1 fruit fly cellular context compared by ENCODE assay signal in genomic region chr3R:22041625-22042282, dm6.
TF ChIP-seq lines count a peak whose summit lies in the region.

Gene how, plus strand, starts transcription at chr3R:22042191.

TF ChIP-seq in whole organism, embryonic, 481 proteins besides CTCF, POLR2A, EP300 and RAD21 (continued from another document):
- TF ChIP-seq insv (GFP tag; optimal IDR thresholded peaks at IDR 0.05; lab: Kevin White, UChicago) (peak in 1 of 2 experiments; percentile 5), Sry-β (GFP tag; optimal IDR thresholded peaks at IDR 0.05; lab: Kevin White, UChicago) (peak; percentile 79), CG8944 (GFP tag; optimal IDR thresholded peaks at IDR 0.05; lab: Kevin White, UChicago) (peak; percentile 11), amos (GFP tag; IDR thresholded peaks at IDR 0.05; lab: Robert Waterston, UW; ENCODE audit: partially characterized antibody) (no peak), CG9797 (GFP tag; optimal IDR thresholded peaks at IDR 0.05; lab: Kevin White, UChicago) (peak; percentile 18), CG7786 (GFP tag; optimal IDR thresholded peaks at IDR 0.05; lab: Kevin White, UChicago) (no peak)
